Worm (Caenorhabditis elegans) whole organism, L2 larva: ENCODE results near the gene ZK180.7.

ENCODE experiments used
- C34F6.9 ChIP-seq: fragments of 150-350 bp; optimal IDR thresholded peaks from 2 replicates; lab custom pipeline; 2014; ENCODE audit warnings: missing biosample characterization, missing genetic modification characterization
- F13H6.1 ChIP-seq: sonication (generic microtip); optimal IDR thresholded peaks from 2 replicates; lab custom pipeline; 2016; ENCODE audit warnings: missing genetic modification characterization, missing compliant biosample characterization
- R02D3.7 ChIP-seq: fragments of 150-350 bp; optimal IDR thresholded peaks from 2 replicates; lab custom pipeline; 2014; ENCODE audit warnings: missing biosample characterization, missing genetic modification characterization
- Y55F3AM.14 ChIP-seq: fragments of 200-800 bp; sonication (Bioruptor generic); optimal IDR thresholded peaks from 2 replicates; lab custom pipeline; 2018; ENCODE audit warnings: mild to moderate bottlenecking, missing genetic modification characterization, missing compliant biosample characterization
- ZK546.5 ChIP-seq: sonication (generic microtip); optimal IDR thresholded peaks from 2 replicates; lab custom pipeline; 2017; ENCODE audit warnings: missing biosample characterization, missing genetic modification characterization
- ama-1 ChIP-seq: fragments of 150-350 bp; optimal IDR thresholded peaks from 2 replicates; lab custom pipeline; 2018; ENCODE audit warnings: inconsistent platforms
- blmp-1 ChIP-seq: sonication (generic microtip); optimal IDR thresholded peaks from 2 replicates; lab custom pipeline; 2017; ENCODE audit warnings: missing genetic modification characterization, mild to moderate bottlenecking, missing compliant biosample characterization, antibody characterized with exemption, moderate library complexity; ENCODE audit not compliant: insufficient read depth
- ceh-16 ChIP-seq: fragments of 150-350 bp; optimal IDR thresholded peaks from 2 replicates; lab custom pipeline; 2014; ENCODE audit warnings: missing biosample characterization, missing genetic modification characterization
- ceh-82 ChIP-seq: fragments of 150-350 bp; optimal IDR thresholded peaks from 2 replicates; lab custom pipeline; 2014; ENCODE audit warnings: missing biosample characterization, missing genetic modification characterization
- crh-2 ChIP-seq: sonication (generic microtip); optimal IDR thresholded peaks from 2 replicates; lab custom pipeline; 2017; ENCODE audit warnings: missing biosample characterization, missing genetic modification characterization
- dmd-4 ChIP-seq: sonication (generic microtip); optimal IDR thresholded peaks from 2 replicates; lab custom pipeline; 2017; ENCODE audit warnings: missing biosample characterization, missing genetic modification characterization
- egl-27 ChIP-seq: sonication (generic microtip); optimal IDR thresholded peaks from 3 replicates; lab custom pipeline; 2017; ENCODE audit warnings: missing biosample characterization, missing genetic modification reagents, missing genetic modification characterization
- elt-1 ChIP-seq: fragments of 150-350 bp; optimal IDR thresholded peaks from 2 replicates; lab custom pipeline; 2014; ENCODE audit warnings: missing biosample characterization, missing genetic modification characterization
- elt-3 ChIP-seq: sonication (generic microtip); optimal IDR thresholded peaks from 2 replicates; lab custom pipeline; 2017; ENCODE audit warnings: missing biosample characterization, missing genetic modification characterization
- fos-1 ChIP-seq: fragments of 150-350 bp; optimal IDR thresholded peaks from 2 replicates; lab custom pipeline; 2014; ENCODE audit warnings: missing biosample characterization, missing genetic modification characterization
- gmeb-1 ChIP-seq: fragments of 150-350 bp; optimal IDR thresholded peaks from 2 replicates; lab custom pipeline; 2014; ENCODE audit warnings: missing biosample characterization, missing genetic modification characterization
- lin-11 ChIP-seq: fragments of 150-350 bp; sonication (generic microtip); optimal IDR thresholded peaks from 2 replicates; lab custom pipeline; 2014; ENCODE audit warnings: missing biosample characterization, missing genetic modification characterization, inconsistent platforms, mixed read lengths
- lin-13 ChIP-seq: fragments of 150-350 bp; optimal IDR thresholded peaks from 2 replicates; lab custom pipeline; 2014; ENCODE audit warnings: missing biosample characterization, missing genetic modification reagents, missing genetic modification characterization
- lsy-2 ChIP-seq, 2 experiments: fragments of 150-350 bp in 1 of 2; sonication (generic microtip) in 1 of 2; optimal IDR thresholded peaks; 2 replicates each; lab custom pipeline; 2014 to 2017; ENCODE audit warnings: missing biosample characterization in 2 of 2, missing genetic modification characterization in 2 of 2
- mab-5 ChIP-seq: fragments of 150-350 bp; optimal IDR thresholded peaks from 2 replicates; lab custom pipeline; 2014; ENCODE audit warnings: missing biosample characterization, missing genetic modification characterization
- nhr-11 ChIP-seq: fragments of 150-350 bp; optimal IDR thresholded peaks from 2 replicates; lab custom pipeline; 2014; ENCODE audit warnings: missing biosample characterization, missing genetic modification characterization
- nhr-12 ChIP-seq: fragments of 150-350 bp; optimal IDR thresholded peaks from 2 replicates; lab custom pipeline; 2014; ENCODE audit warnings: missing biosample characterization, missing genetic modification characterization
- nhr-129 ChIP-seq: fragments of 150-350 bp; optimal IDR thresholded peaks from 2 replicates; lab custom pipeline; 2014; ENCODE audit warnings: missing biosample characterization, missing genetic modification characterization
- nhr-23 ChIP-seq: fragments of 150-350 bp; optimal IDR thresholded peaks from 2 replicates; lab custom pipeline; 2014; ENCODE audit warnings: missing biosample characterization, missing genetic modification reagents, missing genetic modification characterization
- nhr-25 ChIP-seq: fragments of 150-350 bp; sonication (generic microtip); optimal IDR thresholded peaks from 3 replicates; lab custom pipeline; 2014; ENCODE audit warnings: missing biosample characterization, missing genetic modification characterization
- peb-1 ChIP-seq: fragments of 150-350 bp; optimal IDR thresholded peaks from 2 replicates; lab custom pipeline; 2014; ENCODE audit warnings: missing biosample characterization, missing genetic modification characterization
- skn-1 ChIP-seq: sonication (generic microtip); optimal IDR thresholded peaks from 2 replicates; lab custom pipeline; 2017; ENCODE audit warnings: missing biosample characterization, missing genetic modification characterization
- sma-3 ChIP-seq: sonication (generic microtip); optimal IDR thresholded peaks from 2 replicates; lab custom pipeline; 2016; ENCODE audit warnings: missing genetic modification reagents, missing genetic modification characterization, missing compliant biosample characterization
- snpc-4 ChIP-seq: fragments of 150-350 bp; optimal IDR thresholded peaks from 2 replicates; lab custom pipeline; 2014; ENCODE audit warnings: missing biosample characterization, missing genetic modification characterization
- unc-39 ChIP-seq: fragments of 150-350 bp; optimal IDR thresholded peaks from 2 replicates; lab custom pipeline; 2014; ENCODE audit warnings: missing biosample characterization, missing genetic modification characterization
- unc-55 ChIP-seq: fragments of 150-350 bp; sonication (generic microtip); optimal IDR thresholded peaks from 3 replicates; lab custom pipeline; 2014; ENCODE audit warnings: missing biosample characterization, missing genetic modification reagents, missing genetic modification characterization
- unc-62 ChIP-seq: fragments of 150-350 bp; optimal IDR thresholded peaks from 2 replicates; lab custom pipeline; 2014; ENCODE audit warnings: missing biosample characterization, missing genetic modification reagents, missing genetic modification characterization
- ztf-1 ChIP-seq: fragments of 200-800 bp; sonication (Bioruptor generic); conservative IDR thresholded peaks from 2 replicates; pipeline ENCODE4 v1.3.6; 2022; ENCODE audit warnings: missing genetic modification characterization, missing compliant biosample characterization
- ztf-4 ChIP-seq: fragments of 150-350 bp; optimal IDR thresholded peaks from 2 replicates; lab custom pipeline; 2014; ENCODE audit warnings: missing biosample characterization, missing genetic modification characterization

ZK180.7 gene

DNA sequence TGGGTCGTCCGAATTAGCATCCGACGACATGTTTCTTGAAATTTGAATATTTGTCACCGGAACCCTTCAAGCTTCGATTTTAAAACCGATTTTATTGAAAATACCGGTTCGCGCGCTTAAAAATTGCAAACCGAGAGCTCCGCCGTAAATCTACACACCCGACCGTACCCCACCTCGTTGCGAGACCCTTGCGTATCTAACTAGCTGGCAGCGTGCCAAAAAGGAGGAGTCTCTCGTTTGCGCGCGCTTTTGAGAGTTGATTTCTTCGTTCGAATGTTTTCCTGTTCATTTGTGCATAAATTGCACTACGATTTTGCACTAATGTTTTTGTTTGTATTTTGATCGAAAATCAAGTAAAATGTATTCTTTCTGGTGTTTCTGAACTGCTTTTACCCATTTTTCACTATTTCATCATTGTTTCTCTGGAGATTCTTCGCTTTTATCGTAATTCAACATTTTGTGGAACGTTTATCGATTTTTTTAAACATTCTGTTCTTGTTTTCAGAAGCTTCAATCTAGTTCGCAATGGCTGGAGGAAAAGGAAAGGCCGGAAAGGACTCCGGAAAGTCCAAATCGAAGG, 44.5 kb upstream of the ZK180.7 start, which contains the start of the genes wapl-1 and htz-1 (continued):
- TF ChIP-seq skn-1 (peak; percentile 54), lin-13 (GFP tag; lab: Kevin White, UChicago) (peak; percentile 97), ceh-82 (peak; percentile 90)

DNA sequence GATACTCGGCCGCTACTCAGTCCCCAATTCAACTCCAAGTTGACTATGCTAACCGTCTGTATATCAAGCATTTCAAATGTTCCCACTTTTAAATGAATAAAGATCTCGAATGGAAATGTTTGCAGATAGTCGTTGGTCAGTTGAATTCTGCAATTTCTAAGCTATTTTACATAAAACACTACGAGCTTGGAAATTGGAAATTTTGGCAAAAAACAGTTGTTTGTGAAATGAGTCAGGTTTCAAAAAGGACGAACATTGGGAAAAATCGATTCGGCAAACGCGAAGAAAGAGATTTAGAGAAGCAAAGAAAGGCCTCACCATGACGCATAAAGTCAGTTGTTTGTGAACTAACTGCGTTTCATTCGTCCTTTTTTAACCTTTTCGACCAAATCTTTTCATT, 43.5 kb upstream of the ZK180.7 start:
- TF ChIP-seq unc-62 (no peak), unc-39 (tag; lab: Kevin White, UChicago) (no peak), ztf-4 (tag; lab: Kevin White, UChicago) (peak; percentile 44), nhr-25 (tag; lab: Kevin White, UChicago) (peak; percentile 8), C34F6.9 (tag; lab: Kevin White, UChicago) (peak; percentile 53), nhr-129 (peak; percentile 73), unc-55 (peak; percentile 61), ama-1 (lab: Kevin White, UChicago) (peak; percentile 71), fos-1 (peak; percentile 85), crh-2 (tag; lab: Kevin White, UChicago) (peak; percentile 55), nhr-12 (tag; lab: Kevin White, UChicago) (no peak), gmeb-1 (tag; lab: Kevin White, UChicago) (peak; percentile 22), peb-1 (tag; lab: Kevin White, UChicago) (no peak), lin-13 (GFP tag; lab: Kevin White, UChicago) (peak; percentile 53), sma-3 (GFP tag; lab: Kevin White, UChicago) (peak; percentile 38), ZK546.5 (tag; lab: Kevin White, UChicago) (peak; percentile 39), lin-11 (tag; lab: Kevin White, UChicago) (no peak), snpc-4 (no peak), ztf-1 (GFP tag; lab: Robert Waterston, UW) (no peak), lsy-2 (tag; optimal IDR thresholded peaks at IDR 0.05; lab: Kevin White, UChicago) (peak; percentile 25 to 81)
- TF ChIP-seq, all 48 proteins: peak for 13

DNA sequence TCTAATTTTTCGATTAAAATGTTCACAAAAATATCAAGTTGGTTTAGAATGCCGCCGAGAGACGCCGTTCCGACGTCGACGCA, 43.2 kb upstream of the ZK180.7 start, which contains the start of gene chat-1:
Gene chat-1, plus strand, starts transcription at position 48 of the 83 bp plus-strand sequence.
- TF ChIP-seq elt-3 (tag; lab: Kevin White, UChicago) (no peak), gmeb-1 (tag; lab: Kevin White, UChicago) (no peak), dmd-4 (tag; lab: Kevin White, UChicago) (no peak), nhr-11 (no peak), R02D3.7 (no peak), mab-5 (tag; lab: Kevin White, UChicago) (no peak), ztf-1 (GFP tag; lab: Robert Waterston, UW) (no peak), Y55F3AM.14 (GFP tag; lab: Kevin White, UChicago) (no peak), sma-3 (GFP tag; lab: Kevin White, UChicago) (no peak), unc-62 (no peak), blmp-1 (tag; lab: Kevin White, UChicago) (no peak), fos-1 (no peak), egl-27 (no peak), nhr-129 (no peak)

DNA sequence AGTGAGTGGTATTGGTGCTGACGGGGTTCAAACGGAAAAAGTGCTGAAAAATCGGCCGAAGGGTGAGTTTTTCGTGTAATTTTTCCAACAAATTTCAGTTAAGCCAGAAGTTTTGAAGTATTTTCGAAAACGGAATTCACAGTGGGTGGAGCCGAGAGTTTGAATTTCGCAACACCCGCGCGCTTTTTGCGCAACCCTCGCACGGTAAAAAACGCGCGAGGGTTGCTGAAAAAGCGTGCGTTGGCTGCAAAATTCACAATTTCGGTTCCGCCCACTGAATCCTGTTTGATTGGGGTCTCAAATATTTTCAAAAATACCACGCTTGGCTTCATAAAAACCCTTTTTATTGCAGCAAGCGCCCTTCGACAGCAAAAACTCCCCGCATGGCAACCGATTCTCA, 43.0 kb upstream of the ZK180.7 start:
- no peak for TF ChIP-seq unc-39 (tag; lab: Kevin White, UChicago)
- no peak for TF ChIP-seq ZK546.5 (tag; lab: Kevin White, UChicago)
- TF ChIP-seq elt-3 (tag; lab: Kevin White, UChicago), result no peak
- TF ChIP-seq elt-1, result no peak
- no peak for TF ChIP-seq mab-5 (tag; lab: Kevin White, UChicago)
- TF ChIP-seq snpc-4, result no peak
- no peak for TF ChIP-seq nhr-23
- TF ChIP-seq dmd-4 (tag; lab: Kevin White, UChicago), result no peak
- no peak for TF ChIP-seq F13H6.1 (tag; lab: Kevin White, UChicago)
- no peak for TF ChIP-seq Y55F3AM.14 (GFP tag; lab: Kevin White, UChicago)
- no peak for TF ChIP-seq C34F6.9 (tag; lab: Kevin White, UChicago)
- no peak for TF ChIP-seq ceh-16 (tag; lab: Kevin White, UChicago)
- no peak for TF ChIP-seq crh-2 (tag; lab: Kevin White, UChicago)

DNA sequence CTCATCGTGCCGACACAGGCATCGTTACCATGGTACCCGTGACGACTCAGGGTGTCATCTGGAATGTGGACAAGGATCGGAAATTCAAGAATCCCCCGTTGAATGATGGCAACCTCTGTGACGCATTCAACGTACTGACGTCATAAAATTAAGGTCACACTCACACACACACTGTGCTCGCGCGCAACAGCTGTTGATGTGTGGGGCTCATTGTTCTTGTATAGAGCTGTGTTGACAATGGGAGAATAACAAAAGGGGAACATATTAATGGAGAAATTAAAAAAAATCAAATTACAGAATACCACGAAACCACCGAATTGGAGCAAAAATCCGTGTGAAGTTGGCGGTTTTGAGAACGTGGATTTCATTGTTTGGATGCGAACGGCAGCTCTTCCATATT, 42.0 kb upstream of the ZK180.7 start:
- TF ChIP-seq lin-11 (tag; lab: Kevin White, UChicago) (no peak), ztf-1 (GFP tag; lab: Robert Waterston, UW) (no peak)
